Fruit fly (Drosophila melanogaster) whole organism, embryonic: Measurements from ENCODE around the gene GstT4.

ENCODE experiments used
- CG5245 ChIP-seq: fragments of 200-800 bp; sonication (Bioruptor generic); optimal IDR thresholded peaks from 3 replicates; lab custom pipeline; 2016; ENCODE audit warnings: missing biosample characterization, missing genetic modification characterization
- CG6854 ChIP-seq: fragments of 200-800 bp; sonication (Bioruptor generic); optimal IDR thresholded peaks from 3 replicates; lab custom pipeline; 2017; ENCODE audit warnings: missing biosample characterization, mild to moderate bottlenecking, missing genetic modification characterization
- Deaf1 ChIP-seq: fragments of 200-800 bp; optimal IDR thresholded peaks from 3 replicates; lab custom pipeline; 2019; ENCODE audit warnings: missing biosample characterization, mild to moderate bottlenecking, missing genetic modification characterization, moderate library complexity
- H15 ChIP-seq: fragments of 200-800 bp; sonication (Bioruptor generic); IDR thresholded peaks from 3 replicates; pipeline ENCODE4 v1.3.6; 2022; ENCODE audit warnings: missing biosample characterization, missing genetic modification characterization
- Hr39 ChIP-seq: fragments of >200 bp; optimal IDR thresholded peaks from 2 replicates; lab custom pipeline; 2017
- Sox102F ChIP-seq: fragments of 200-800 bp; sonication (Bioruptor generic); optimal IDR thresholded peaks from 2 replicates; lab custom pipeline; 2018; ENCODE audit warnings: missing biosample characterization, mild to moderate bottlenecking, missing genetic modification characterization, moderate library complexity
- bab2 ChIP-seq: fragments of 200-800 bp; sonication (Bioruptor generic); optimal IDR thresholded peaks from 2 replicates; lab custom pipeline; 2016; ENCODE audit warnings: missing biosample characterization, missing genetic modification characterization
- bsh ChIP-seq, 2 experiments: fragments of 200-800 bp; sonication (Bioruptor generic); optimal IDR thresholded peaks; 2 replicates each; lab custom pipeline; 2017 to 2018; ENCODE audit warnings: mild to moderate bottlenecking in 2 of 2, missing biosample characterization in 2 of 2, missing genetic modification characterization in 2 of 2, moderate library complexity in 1 of 2
- dan ChIP-seq: fragments of 200-800 bp; sonication (Bioruptor generic); IDR thresholded peaks from 2 replicates; pipeline ENCODE4 v1.3.6; 2022; ENCODE audit warnings: missing biosample characterization, missing genetic modification characterization
- psq ChIP-seq: fragments of 200-800 bp; sonication (Bioruptor generic); optimal IDR thresholded peaks from 2 replicates; lab custom pipeline; 2017; ENCODE audit warnings: missing biosample characterization, missing genetic modification characterization
- so ChIP-seq: fragments of 200-800 bp; sonication (Bioruptor generic); IDR thresholded peaks from 3 replicates; pipeline ENCODE4 v1.3.6; 2022; ENCODE audit warnings: missing biosample characterization, missing genetic modification characterization

- no peak for TF ChIP-seq Sox102F
- no peak for TF ChIP-seq Hr39 (lab: Kevin White, UChicago)
- no peak for TF ChIP-seq psq (GFP tag; lab: Kevin White, UChicago)
- TF ChIP-seq CG5245 (GFP tag; lab: Kevin White, UChicago), result no peak
- TF ChIP-seq Deaf1 (tag; lab: Kevin White, UChicago), result no peak
- no peak for TF ChIP-seq bsh (GFP tag; optimal IDR thresholded peaks at IDR 0.05; lab: Kevin White, UChicago)
- TF ChIP-seq H15 (GFP tag; lab: Robert Waterston, UW), result 0 out of 3 replicates have a peak, but pooled peaks have one; percentile 38
- TF ChIP-seq CG6854 (GFP tag; lab: Kevin White, UChicago), result no peak
- peak; percentile 58 for TF ChIP-seq bab2 (GFP tag; lab: Kevin White, UChicago)
- TF ChIP-seq so (GFP tag; lab: Robert Waterston, UW), result no peak
- no peak for TF ChIP-seq dan (GFP tag; lab: Robert Waterston, UW)
Observed at dm6 chrX:13391174-13392040, 13.1 kb upstream of the GstT4 start.
